Worm (Caenorhabditis elegans) whole organism, dauer: ENCODE data around the gene F53A10.2.

Source experiments
- unc-62 ChIP-seq: sonication (generic microtip); optimal IDR thresholded peaks from 2 replicates; lab custom pipeline; 2017; ENCODE audit warnings: missing biosample characterization, missing genetic modification reagents, missing genetic modification characterization

F53A10.2 gene

ce11 chrII:1217269-1217668, 20.1 kb downstream of the F53A10.2 start:
- no peak for TF ChIP-seq unc-62 (GFP tag; lab: Kevin White, UChicago)

- TF ChIP-seq unc-62 (GFP tag; lab: Kevin White, UChicago) = no peak
Observed at ce11 chrII:1228943-1229342, 31.8 kb downstream of the F53A10.2 start.

- TF ChIP-seq unc-62 (GFP tag; lab: Kevin White, UChicago) = no peak
Observed at ce11 chrII:1232967-1233366, 35.8 kb downstream of the F53A10.2 start.

- no peak for TF ChIP-seq unc-62 (GFP tag; lab: Kevin White, UChicago)
Observed at ce11 chrII:1234971-1235370, 37.8 kb downstream of the F53A10.2 start.

ce11 chrII:1236003-1236402, 38.8 kb downstream of the F53A10.2 start:
- no peak for TF ChIP-seq unc-62 (GFP tag; lab: Kevin White, UChicago)

ce11 chrII:1236479-1236878, 39.3 kb downstream of the F53A10.2 start:
- TF ChIP-seq unc-62 (GFP tag; lab: Kevin White, UChicago) = no peak

ce11 chrII:1237845-1238244, 40.7 kb downstream of the F53A10.2 start:
- TF ChIP-seq unc-62 (GFP tag; lab: Kevin White, UChicago) = no peak

- TF ChIP-seq unc-62 (GFP tag; lab: Kevin White, UChicago) = no peak
Observed at ce11 chrII:1239433-1240020, 42.4 kb downstream of the F53A10.2 start.

ce11 chrII:1240436-1240835, 43.3 kb downstream of the F53A10.2 start:
- TF ChIP-seq unc-62 (GFP tag; lab: Kevin White, UChicago) = no peak

ce11 chrII:1241176-1241730, 44.1 kb downstream of the F53A10.2 start:
- TF ChIP-seq unc-62 (GFP tag; lab: Kevin White, UChicago) = no peak

ce11 chrII:1242475-1242874, 45.3 kb downstream of the F53A10.2 start:
- TF ChIP-seq unc-62 (GFP tag; lab: Kevin White, UChicago) = no peak

ce11 chrII:1244420-1244959, 47.3 kb downstream of the F53A10.2 start:
- no peak for TF ChIP-seq unc-62 (GFP tag; lab: Kevin White, UChicago)

- TF ChIP-seq unc-62 (GFP tag; lab: Kevin White, UChicago) = no peak
Observed at ce11 chrII:1245783-1246182, 48.6 kb downstream of the F53A10.2 start.

ce11 chrII:1246855-1247259, 49.7 kb downstream of the F53A10.2 start:
- no peak for TF ChIP-seq unc-62 (GFP tag; lab: Kevin White, UChicago)

- TF ChIP-seq unc-62 (GFP tag; lab: Kevin White, UChicago) = no peak
Observed at ce11 chrII:1252259-1252658, 55.1 kb downstream of the F53A10.2 start, which contains the start of gene lin-42. TSS of gene lin-42 (minus strand) at chrII:1252359.

- no peak for TF ChIP-seq unc-62 (GFP tag; lab: Kevin White, UChicago)
Observed at ce11 chrII:1255637-1256036, 58.5 kb downstream of the F53A10.2 start, which contains the start of gene clec-119. TSS of gene clec-119 (plus strand) at chrII:1255937.

ce11 chrII:1256742-1257141, 59.6 kb downstream of the F53A10.2 start:
- no peak for TF ChIP-seq unc-62 (GFP tag; lab: Kevin White, UChicago)
